Worm (Caenorhabditis elegans) whole organism, late embryonic: ENCODE results near the gene erh-1.

ENCODE experiments used
- C38D4.7 ChIP-seq: fragments of 200-800 bp; sonication (Bioruptor generic); optimal IDR thresholded peaks from 2 replicates; lab custom pipeline; 2018; ENCODE audit warnings: mild to moderate bottlenecking, missing genetic modification characterization, moderate library complexity, missing compliant biosample characterization
- K02D7.2 ChIP-seq: sonication (generic microtip); optimal IDR thresholded peaks from 2 replicates; lab custom pipeline; 2017; ENCODE audit warnings: mild to moderate bottlenecking, missing genetic modification characterization, missing compliant biosample characterization
- ahr-1 ChIP-seq: sonication (generic microtip); optimal IDR thresholded peaks from 2 replicates; lab custom pipeline; 2016; ENCODE audit warnings: missing genetic modification characterization, missing compliant biosample characterization
- ceh-31 ChIP-seq: sonication (generic microtip); optimal IDR thresholded peaks from 2 replicates; lab custom pipeline; 2016; ENCODE audit warnings: missing genetic modification characterization, missing compliant biosample characterization
- elt-2 ChIP-seq: sonication (generic microtip); optimal IDR thresholded peaks from 2 replicates; lab custom pipeline; 2016; ENCODE audit warnings: missing genetic modification reagents, missing genetic modification characterization, missing compliant biosample characterization
- hlh-30 ChIP-seq: sonication (generic microtip); optimal IDR thresholded peaks from 2 replicates; lab custom pipeline; 2017; ENCODE audit warnings: antibody characterized with exemption, missing genetic modification characterization, missing compliant biosample characterization; ENCODE audit not compliant: insufficient read depth
- hlh-8 ChIP-seq: sonication (generic microtip); optimal IDR thresholded peaks from 2 replicates; lab custom pipeline; 2016; ENCODE audit warnings: missing genotype, missing genetic modification characterization, missing compliant biosample characterization
- nhr-11 ChIP-seq: fragments of 150-350 bp; optimal IDR thresholded peaks from 2 replicates; lab custom pipeline; 2014; ENCODE audit warnings: missing biosample characterization, missing genetic modification characterization
- npax-4 ChIP-seq: sonication (generic microtip); optimal IDR thresholded peaks from 2 replicates; lab custom pipeline; 2016; ENCODE audit warnings: missing genetic modification characterization, missing compliant biosample characterization
- pros-1 ChIP-seq: fragments of 150-350 bp; optimal IDR thresholded peaks from 2 replicates; lab custom pipeline; 2014; ENCODE audit warnings: missing biosample characterization, missing genetic modification reagents, missing genetic modification characterization
- ref-2 ChIP-seq: sonication (generic microtip); optimal IDR thresholded peaks from 2 replicates; lab custom pipeline; 2016; ENCODE audit warnings: missing genetic modification characterization, missing compliant biosample characterization
- syd-9 ChIP-seq: sonication (generic microtip); optimal IDR thresholded peaks from 2 replicates; lab custom pipeline; 2016; ENCODE audit warnings: mild to moderate bottlenecking, missing genetic modification characterization, moderate library complexity, missing compliant biosample characterization
- unc-55 ChIP-seq: sonication (generic microtip); optimal IDR thresholded peaks from 2 replicates; lab custom pipeline; 2017; ENCODE audit warnings: missing biosample characterization, missing genetic modification reagents, missing genetic modification characterization
- zip-5 ChIP-seq: sonication (generic microtip); optimal IDR thresholded peaks from 2 replicates; lab custom pipeline; 2016; ENCODE audit warnings: missing genetic modification characterization, missing compliant biosample characterization

DNA sequence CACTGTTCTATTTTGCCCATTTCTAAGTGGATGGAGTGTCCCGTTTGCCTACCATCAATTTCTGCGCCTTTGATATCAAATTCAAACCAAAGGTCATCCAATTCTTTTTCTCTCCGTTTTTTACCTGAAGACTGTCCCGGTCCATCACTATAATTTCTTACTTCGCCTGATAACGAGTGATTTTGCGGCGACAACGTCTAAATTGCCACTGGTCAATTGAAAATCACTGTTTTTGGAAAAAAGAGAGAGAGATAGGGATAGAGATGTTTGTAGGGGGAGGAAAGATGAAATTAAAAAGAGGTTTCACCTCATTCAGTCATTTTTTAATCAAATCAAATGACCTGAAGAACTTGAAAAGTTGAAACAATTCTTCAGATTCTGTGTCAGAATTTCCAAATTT, 7.4 kb downstream of the erh-1 start:
- TF ChIP-seq hlh-30 (tag; lab: Kevin White, UChicago) (no peak), zip-5 (tag; lab: Kevin White, UChicago) (no peak), ref-2 (tag; lab: Kevin White, UChicago) (no peak), ahr-1 (tag; lab: Kevin White, UChicago) (no peak), nhr-11 (tag; lab: Kevin White, UChicago) (no peak), elt-2 (no peak), syd-9 (tag; lab: Kevin White, UChicago) (no peak), npax-4 (tag; lab: Kevin White, UChicago) (no peak), hlh-8 (tag; lab: Kevin White, UChicago) (no peak), K02D7.2 (no peak), ceh-31 (no peak), pros-1 (tag; lab: Kevin White, UChicago) (no peak), unc-55 (GFP tag; lab: Kevin White, UChicago) (no peak), C38D4.7 (GFP tag; lab: Kevin White, UChicago) (no peak)
